In genomic region chr3R:23822969-23823368, dm6 we compare ENCODE assay signal across 2 fruit fly cellular contexts.
A peak's percentile ranks its signal among the peaks of the same experiment; 100 is the strongest.
TF ChIP-seq lines count a peak whose summit lies in the region.

No protein-coding gene starts in this region.

- no peak for TF ChIP-seq CTCF in whole organism, embryonic (GFP tag; optimal IDR thresholded peaks at IDR 0.05; lab: Kevin White, UChicago)

TF ChIP-seq in whole organism, 6 proteins besides CTCF, POLR2A, EP300 and RAD21:
- TF ChIP-seq pan (optimal IDR thresholded peaks at IDR 0.05; lab: Kevin White, UChicago) (peak; percentile 36), EcR (GFP tag; optimal IDR thresholded peaks at IDR 0.05; lab: Kevin White, UChicago) (no peak)

TF ChIP-seq in whole organism, embryonic, 481 proteins besides CTCF, POLR2A, EP300 and RAD21:
- TF ChIP-seq sqz (GFP tag; optimal IDR thresholded peaks at IDR 0.05; lab: Kevin White, UChicago) = no peak
- peak; percentile 2 for TF ChIP-seq sens (GFP tag; lab: Kevin White, UChicago)
- no peak for TF ChIP-seq slp2 (GFP tag; optimal IDR thresholded peaks at IDR 0.05; lab: Kevin White, UChicago)
- TF ChIP-seq yki (optimal IDR thresholded peaks at IDR 0.05; lab: Kevin White, UChicago) = no peak
- no peak for TF ChIP-seq CG16779 (GFP tag; IDR thresholded peaks at IDR 0.05; lab: Robert Waterston, UW)
- peak; percentile 66 for TF ChIP-seq vvl (GFP tag; IDR thresholded peaks at IDR 0.05; lab: Robert Waterston, UW)
- TF ChIP-seq sd (tag; optimal IDR thresholded peaks at IDR 0.05; lab: Kevin White, UChicago) = peak; percentile 48
- TF ChIP-seq Opbp (GFP tag; IDR thresholded peaks at IDR 0.05; lab: Robert Waterston, UW; ENCODE audit: partially characterized antibody) = no peak
- TF ChIP-seq lab (GFP tag; optimal IDR thresholded peaks at IDR 0.05; lab: Kevin White, UChicago) = no peak
- peak; percentile 50 for TF ChIP-seq abd-A (tag; optimal IDR thresholded peaks at IDR 0.05; lab: Kevin White, UChicago)
- 0 out of 2 replicates have a peak, but pooled peaks have one; percentile 36 for TF ChIP-seq Awh (GFP tag; IDR thresholded peaks at IDR 0.05; lab: Robert Waterston, UW)
